Worm (Caenorhabditis elegans) whole organism, mixed stage, embryonic: ENCODE data around the gene C04F5.9.

Experiments
- M03D4.4 ChIP-seq: sonication (generic microtip); optimal IDR thresholded peaks from 2 replicates; lab custom pipeline; 2017; ENCODE audit warnings: mild to moderate bottlenecking, missing genetic modification characterization, missing compliant biosample characterization
- ces-1 ChIP-seq: fragments of 150-350 bp; optimal IDR thresholded peaks from 2 replicates; lab custom pipeline; 2014; ENCODE audit warnings: missing biosample characterization, missing genetic modification reagents, missing genetic modification characterization
- elt-3 ChIP-seq: fragments of 150-350 bp; optimal IDR thresholded peaks from 2 replicates; lab custom pipeline; 2014; ENCODE audit warnings: missing biosample characterization, missing genetic modification characterization
- hlh-1 ChIP-seq: fragments of 150-350 bp; optimal IDR thresholded peaks from 2 replicates; lab custom pipeline; 2014; ENCODE audit warnings: missing biosample characterization, missing genetic modification reagents, missing genetic modification characterization
- lin-13 ChIP-seq: fragments of 150-350 bp; optimal IDR thresholded peaks from 2 replicates; lab custom pipeline; 2014; ENCODE audit warnings: missing biosample characterization, missing genetic modification characterization
- mep-1 ChIP-seq: fragments of 150-350 bp; optimal IDR thresholded peaks from 2 replicates; lab custom pipeline; 2017; ENCODE audit warnings: missing biosample characterization, missing genetic modification reagents, missing genetic modification characterization, inconsistent platforms
- nhr-237 ChIP-seq: fragments of 150-350 bp; optimal IDR thresholded peaks from 2 replicates; lab custom pipeline; 2014; ENCODE audit warnings: missing biosample characterization, missing genetic modification characterization
- pha-4 ChIP-seq: fragments of 150-350 bp; optimal IDR thresholded peaks from 2 replicates; lab custom pipeline; 2018; ENCODE audit warnings: missing biosample characterization, missing genetic modification reagents, missing genetic modification characterization
- sem-2 ChIP-seq: fragments of 200-800 bp; sonication (Bioruptor generic); optimal IDR thresholded peaks from 2 replicates; lab custom pipeline; 2018; ENCODE audit warnings: mild to moderate bottlenecking, missing genetic modification characterization, missing compliant biosample characterization
- unc-62 ChIP-seq: fragments of 150-350 bp; optimal IDR thresholded peaks from 2 replicates; lab custom pipeline; 2014; ENCODE audit warnings: missing biosample characterization, missing genetic modification reagents, missing genetic modification characterization

ce11 chrV:5097035-5097434, 22.0 kb downstream of the C04F5.9 start, which contains the start of gene C04F5.2:
- no peak for TF ChIP-seq pha-4 (tag; lab: Kevin White, UChicago)
- TF ChIP-seq elt-3 = no peak
- no peak for TF ChIP-seq lin-13 (tag; lab: Kevin White, UChicago)
- TF ChIP-seq unc-62 (GFP tag; lab: Kevin White, UChicago) = no peak
- TF ChIP-seq ces-1 (GFP tag; lab: Kevin White, UChicago) = no peak
- TF ChIP-seq mep-1 = no peak
- no peak for TF ChIP-seq M03D4.4
- no peak for TF ChIP-seq hlh-1 (tag; lab: Kevin White, UChicago)
- no peak for TF ChIP-seq nhr-237 (tag; lab: Kevin White, UChicago)
- no peak for TF ChIP-seq sem-2 (GFP tag; lab: Kevin White, UChicago)
